Worm (Caenorhabditis elegans): Measurements from ENCODE around the gene F54B11.11.

F54B11.11 gene

ce11 chrX:13584725-13585371 is 6.3 kb downstream of the F54B11.11 start, which contains the start of gene unc-84 (continued):
- TF ChIP-seq fkh-4 (tag; optimal IDR thresholded peaks at IDR 0.05; ENCODE audit: borderline replicate concordance) = no peak
- peak; percentile 49 for TF ChIP-seq nhr-47 (tag; optimal IDR thresholded peaks at IDR 0.05)
- no peak for TF ChIP-seq nhr-11 (tag; optimal IDR thresholded peaks at IDR 0.05)
- TF ChIP-seq zip-4 (GFP tag; optimal IDR thresholded peaks at IDR 0.05) = no peak
- TF ChIP-seq nhr-76 (tag; optimal IDR thresholded peaks at IDR 0.05) = no peak
- TF ChIP-seq efl-1 (optimal IDR thresholded peaks at IDR 0.05) = peak; percentile 11 to 74
- peak; percentile 79 to 97 for TF ChIP-seq efl-1 (GFP tag; optimal IDR thresholded peaks at IDR 0.05 in 1 of 2)
- TF ChIP-seq fkh-10 (GFP tag; optimal IDR thresholded peaks at IDR 0.05) = no peak
- TF ChIP-seq unc-62 (GFP tag; optimal IDR thresholded peaks at IDR 0.05) = no peak
- no peak for TF ChIP-seq irx-1 (tag; optimal IDR thresholded peaks at IDR 0.05)
- peak; percentile 39 for TF ChIP-seq nhr-71 (tag; optimal IDR thresholded peaks at IDR 0.05)
- TF ChIP-seq pqm-1 (tag; optimal IDR thresholded peaks at IDR 0.05) = no peak
- no peak for TF ChIP-seq unc-98 (GFP tag; IDR thresholded peaks at IDR 0.05)
- no peak for TF ChIP-seq isw-1 (GFP tag; IDR thresholded peaks at IDR 0.05)
- TF ChIP-seq unc-30 (tag; optimal IDR thresholded peaks at IDR 0.05) = no peak
- TF ChIP-seq lin-39 (tag; optimal IDR thresholded peaks at IDR 0.05) = no peak
- TF ChIP-seq nhr-12 (tag; optimal IDR thresholded peaks at IDR 0.05) = no peak
- no peak for TF ChIP-seq egl-27 (tag; optimal IDR thresholded peaks at IDR 0.05)
- no peak for TF ChIP-seq jun-1 (tag; optimal IDR thresholded peaks at IDR 0.05)
- no peak for TF ChIP-seq Y116A8C.19 (tag; optimal IDR thresholded peaks at IDR 0.05; ENCODE audit: borderline replicate concordance)
- no peak for TF ChIP-seq aha-1 (tag; optimal IDR thresholded peaks at IDR 0.05)
- no peak for TF ChIP-seq grh-1 (GFP tag; IDR thresholded peaks at IDR 0.05)
- no peak for TF ChIP-seq skn-1 (tag; optimal IDR thresholded peaks at IDR 0.05)

ce11 chrX:13589735-13590134 is 11.2 kb downstream of the F54B11.11 start, which contains the start of gene col-9:
col-9 (plus strand) TSS chrX:13590035.
- TF ChIP-seq ceh-88 (GFP tag; IDR thresholded peaks at IDR 0.05) (no peak), efl-1 (optimal IDR thresholded peaks at IDR 0.05) (no peak), efl-1 (GFP tag; optimal IDR thresholded peaks at IDR 0.05 in 1 of 2) (peak in 1 of 2 experiments; percentile 80), aha-1 (tag; optimal IDR thresholded peaks at IDR 0.05) (no peak)

- TF ChIP-seq grh-1 (GFP tag; IDR thresholded peaks at IDR 0.05) (0 out of 2 replicates have a peak, but pooled peaks have one; percentile 17), elt-2 (tag; optimal IDR thresholded peaks at IDR 0.05) (no peak), tbx-2 (tag; optimal IDR thresholded peaks at IDR 0.05) (no peak)
Measured at ce11 chrX:13590688-13591087, 12.1 kb downstream of the F54B11.11 start.

DNA sequence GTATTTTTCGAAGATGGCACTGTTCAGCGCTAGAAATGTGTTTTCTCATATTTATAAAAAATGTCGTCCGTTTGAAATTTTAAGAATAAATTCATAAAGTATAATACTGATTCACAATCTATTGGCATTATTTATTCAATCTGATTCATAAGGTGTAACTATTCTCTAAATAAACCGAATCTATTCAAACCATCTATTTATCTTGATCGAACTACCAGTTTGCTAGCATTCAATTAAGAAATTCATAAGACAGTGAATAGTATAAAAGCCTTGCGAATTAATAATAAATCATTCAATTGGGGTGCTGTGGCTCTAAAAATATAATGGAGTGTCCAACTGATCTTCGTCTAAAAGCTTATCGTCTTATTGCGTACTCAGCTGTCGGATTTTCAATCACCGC is 12.6 kb downstream of the F54B11.11 start, which contains the start of gene col-44:
Gene col-44, plus strand, starts transcription at position 301 of the 400 bp plus-strand sequence.
- no peak for TF ChIP-seq ceh-8 (GFP tag; optimal IDR thresholded peaks at IDR 0.05)

DNA sequence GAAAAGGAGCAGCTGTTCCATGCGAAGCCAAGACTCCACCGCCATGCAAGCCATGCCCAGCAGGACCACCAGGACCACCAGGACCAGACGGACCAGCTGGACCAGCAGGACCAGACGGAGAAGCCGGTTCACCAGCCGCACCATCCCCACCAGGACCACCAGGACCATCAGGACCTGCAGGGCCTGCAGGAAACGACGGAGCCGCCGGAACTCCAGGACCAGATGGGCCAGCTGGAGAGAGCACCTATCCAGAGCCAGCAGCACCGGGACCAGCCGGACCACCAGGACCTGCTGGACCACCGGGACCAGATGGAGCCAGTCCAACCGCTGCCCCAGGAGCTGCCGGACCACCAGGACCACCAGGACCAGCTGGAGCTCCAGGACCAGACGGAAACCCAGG is 13.4 kb downstream of the F54B11.11 start:
- TF ChIP-seq tbx-2 (tag; optimal IDR thresholded peaks at IDR 0.05) = no peak
- peak; percentile 35 for TF ChIP-seq ceh-8 (GFP tag; optimal IDR thresholded peaks at IDR 0.05)

- TF ChIP-seq dsc-1 (tag; optimal IDR thresholded peaks at IDR 0.05) (no peak), aha-1 (tag; optimal IDR thresholded peaks at IDR 0.05) (no peak), fkh-8 (tag; optimal IDR thresholded peaks at IDR 0.05) (no peak), nhr-28 (tag; optimal IDR thresholded peaks at IDR 0.05) (no peak), fos-1 (tag; optimal IDR thresholded peaks at IDR 0.05) (no peak), grh-1 (GFP tag; IDR thresholded peaks at IDR 0.05) (no peak), rnt-1 (tag; optimal IDR thresholded peaks at IDR 0.05) (no peak), mef-2 (tag; optimal IDR thresholded peaks at IDR 0.05) (no peak), nhr-90 (tag; optimal IDR thresholded peaks at IDR 0.05; ENCODE audit: poor library complexity) (no peak), ceh-90 (tag; optimal IDR thresholded peaks at IDR 0.05) (no peak), efl-3 (GFP tag; optimal IDR thresholded peaks at IDR 0.05) (no peak)
Measured at ce11 chrX:13592367-13592766, 13.8 kb downstream of the F54B11.11 start, which contains the start of gene F54B11.4. F54B11.4 (plus strand) TSS chrX:13592667.
